Worm (Caenorhabditis elegans) whole organism, L4 larva: ENCODE measurements around the gene srx-38.

ENCODE experiments used
- dpl-1 ChIP-seq: fragments of 150-350 bp; optimal IDR thresholded peaks from 2 replicates; lab custom pipeline; 2014; ENCODE audit warnings: missing biosample characterization, missing genetic modification reagents, missing genetic modification characterization
- nhr-11 ChIP-seq: fragments of 150-350 bp; optimal IDR thresholded peaks from 2 replicates; lab custom pipeline; 2014; ENCODE audit warnings: missing biosample characterization, missing genetic modification characterization
- nhr-237 ChIP-seq: sonication (generic microtip); optimal IDR thresholded peaks from 2 replicates; lab custom pipeline; 2017; ENCODE audit warnings: missing biosample characterization, missing genetic modification characterization

DNA sequence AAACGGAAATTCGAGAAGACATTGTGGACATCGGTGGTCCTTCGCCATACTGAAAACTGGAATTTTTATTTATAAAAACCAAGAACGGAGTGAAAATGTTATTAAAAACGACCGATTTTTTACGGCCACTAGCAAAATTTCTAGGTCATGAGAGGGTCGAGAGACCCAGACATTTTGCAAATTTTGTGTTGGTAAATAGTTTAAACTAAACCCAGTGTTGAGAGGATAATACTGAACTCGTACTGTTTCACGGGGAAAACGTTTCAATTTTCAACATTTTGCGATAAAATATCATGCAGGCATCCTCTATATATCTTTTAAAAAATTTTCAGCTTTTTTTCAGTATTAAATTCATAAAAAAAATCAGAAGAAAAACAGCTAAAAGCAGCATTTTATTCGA lies 36.3 kb downstream of the srx-38 start, which contains the start of gene C04F5.9:
- no peak for TF ChIP-seq nhr-11 (tag; lab: Kevin White, UChicago)
- no peak for TF ChIP-seq dpl-1 (GFP tag; lab: Kevin White, UChicago)
- no peak for TF ChIP-seq nhr-237 (tag; lab: Kevin White, UChicago)
